Worm (Caenorhabditis elegans) whole organism, early embryonic: ENCODE results near the gene ceh-93.

ENCODE experiments used
- B0310.2 ChIP-seq: sonication (generic microtip); optimal IDR thresholded peaks from 2 replicates; lab custom pipeline; 2016; ENCODE audit warnings: mild to moderate bottlenecking, missing genetic modification characterization, missing compliant biosample characterization
- F13C5.2 ChIP-seq: sonication (generic microtip); optimal IDR thresholded peaks from 2 replicates; lab custom pipeline; 2017; ENCODE audit warnings: mild to moderate bottlenecking, missing genetic modification characterization, inconsistent platforms, missing compliant biosample characterization
- aly-1 ChIP-seq: sonication (generic microtip); optimal IDR thresholded peaks from 2 replicates; lab custom pipeline; 2016; ENCODE audit warnings: missing genetic modification characterization, missing compliant biosample characterization
- ama-1 ChIP-seq: fragments of 150-350 bp; optimal IDR thresholded peaks from 2 replicates; lab custom pipeline; 2014
- ceh-36 ChIP-seq: sonication (generic microtip); optimal IDR thresholded peaks from 2 replicates; lab custom pipeline; 2016; ENCODE audit warnings: missing genetic modification characterization, inconsistent platforms, missing compliant biosample characterization
- hmbx-1 ChIP-seq: sonication (generic microtip); optimal IDR thresholded peaks from 2 replicates; lab custom pipeline; 2016; ENCODE audit warnings: mild to moderate bottlenecking, missing genetic modification characterization, missing compliant biosample characterization
- hmg-4 ChIP-seq: fragments of 200-800 bp; sonication (Bioruptor generic); optimal IDR thresholded peaks from 2 replicates; lab custom pipeline; 2018; ENCODE audit warnings: mild to moderate bottlenecking, missing genetic modification characterization, missing compliant biosample characterization
- pes-1 ChIP-seq: fragments of 200-800 bp; sonication (Bioruptor generic); IDR thresholded peaks from 2 replicates; pipeline ENCODE4 v1.3.6; 2022; ENCODE audit warnings: missing genetic modification reagents, missing genetic modification characterization, missing compliant biosample characterization
- scrt-1 ChIP-seq: fragments of 200-800 bp; sonication (Bioruptor generic); IDR thresholded peaks from 2 replicates; pipeline ENCODE4 v1.3.6; 2022; ENCODE audit warnings: missing genetic modification characterization, missing compliant biosample characterization
- tbx-11 ChIP-seq: fragments of 200-800 bp; sonication (Bioruptor generic); IDR thresholded peaks from 2 replicates; pipeline ENCODE4 v1.3.6; 2022; ENCODE audit warnings: missing genetic modification characterization, missing compliant biosample characterization
- tra-4 ChIP-seq: sonication (generic microtip); optimal IDR thresholded peaks from 2 replicates; lab custom pipeline; 2017; ENCODE audit warnings: missing genetic modification characterization, missing compliant biosample characterization

DNA sequence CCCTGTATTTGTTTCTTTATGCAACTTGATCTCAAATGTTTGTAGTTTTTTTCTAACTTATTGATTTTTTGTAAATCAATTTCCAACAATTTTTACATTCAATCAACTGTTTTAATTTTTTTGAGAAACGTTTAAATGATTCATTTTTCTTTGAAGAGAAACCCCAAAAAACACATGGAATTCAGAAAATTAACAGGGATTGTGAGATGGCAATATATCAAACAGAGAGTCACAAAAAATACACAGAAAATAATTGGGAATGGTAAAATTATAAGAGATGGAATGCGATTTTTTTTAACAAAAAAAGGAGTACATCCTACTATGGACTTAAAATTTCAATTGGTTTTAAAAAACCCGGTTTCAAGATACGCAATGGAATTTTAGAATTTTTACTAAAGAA, 54.1 kb downstream of the ceh-93 start:
- TF ChIP-seq F13C5.2 (tag; lab: Kevin White, UChicago) (no peak), pes-1 (GFP tag; lab: Robert Waterston, UW) (no peak), aly-1 (tag; lab: Kevin White, UChicago) (no peak), ceh-36 (tag; lab: Kevin White, UChicago) (no peak), hmbx-1 (tag; lab: Kevin White, UChicago) (no peak), tra-4 (tag; lab: Kevin White, UChicago) (no peak), ama-1 (no peak), B0310.2 (tag; lab: Kevin White, UChicago) (no peak), tbx-11 (no peak), scrt-1 (GFP tag; lab: Robert Waterston, UW) (no peak), hmg-4 (no peak)
